Worm (Caenorhabditis elegans) whole organism, L2 larva: ENCODE results near the gene cul-5.

Source experiments
- ama-1 ChIP-seq: fragments of 150-350 bp; optimal IDR thresholded peaks from 2 replicates; lab custom pipeline; 2018; ENCODE audit warnings: inconsistent platforms
- blmp-1 ChIP-seq: sonication (generic microtip); optimal IDR thresholded peaks from 2 replicates; lab custom pipeline; 2017; ENCODE audit warnings: missing genetic modification characterization, mild to moderate bottlenecking, missing compliant biosample characterization, antibody characterized with exemption, moderate library complexity; ENCODE audit not compliant: insufficient read depth
- ceh-82 ChIP-seq: fragments of 150-350 bp; optimal IDR thresholded peaks from 2 replicates; lab custom pipeline; 2014; ENCODE audit warnings: missing biosample characterization, missing genetic modification characterization
- dmd-4 ChIP-seq: sonication (generic microtip); optimal IDR thresholded peaks from 2 replicates; lab custom pipeline; 2017; ENCODE audit warnings: missing biosample characterization, missing genetic modification characterization
- egl-27 ChIP-seq: sonication (generic microtip); optimal IDR thresholded peaks from 3 replicates; lab custom pipeline; 2017; ENCODE audit warnings: missing biosample characterization, missing genetic modification reagents, missing genetic modification characterization
- elt-1 ChIP-seq: fragments of 150-350 bp; optimal IDR thresholded peaks from 2 replicates; lab custom pipeline; 2014; ENCODE audit warnings: missing biosample characterization, missing genetic modification characterization
- fos-1 ChIP-seq: fragments of 150-350 bp; optimal IDR thresholded peaks from 2 replicates; lab custom pipeline; 2014; ENCODE audit warnings: missing biosample characterization, missing genetic modification characterization
- lin-13 ChIP-seq: fragments of 150-350 bp; optimal IDR thresholded peaks from 2 replicates; lab custom pipeline; 2014; ENCODE audit warnings: missing biosample characterization, missing genetic modification reagents, missing genetic modification characterization
- lin-39 ChIP-seq: fragments of 150-350 bp; optimal IDR thresholded peaks from 2 replicates; lab custom pipeline; 2014; ENCODE audit warnings: missing biosample characterization, missing genetic modification reagents, missing genetic modification characterization
- nhr-237 ChIP-seq: fragments of 150-350 bp; optimal IDR thresholded peaks from 2 replicates; lab custom pipeline; 2014; ENCODE audit warnings: missing biosample characterization, missing genetic modification characterization
- sma-9 ChIP-seq, 2 experiments: fragments of 150-350 bp in 1 of 2; sonication (generic microtip) in 1 of 2; optimal IDR thresholded peaks; 2 replicates each; lab custom pipeline; 2014 to 2016; ENCODE audit warnings: missing genetic modification characterization in 2 of 2, mild to moderate bottlenecking in 1 of 2, missing biosample characterization in 1 of 2, missing compliant biosample characterization in 1 of 2, missing genetic modification reagents in 1 of 2, moderate library complexity in 1 of 2
- unc-55 ChIP-seq: fragments of 150-350 bp; sonication (generic microtip); optimal IDR thresholded peaks from 3 replicates; lab custom pipeline; 2014; ENCODE audit warnings: missing biosample characterization, missing genetic modification reagents, missing genetic modification characterization

- TF ChIP-seq ceh-82 (tag; lab: Kevin White, UChicago) (no peak), blmp-1 (tag; lab: Kevin White, UChicago) (no peak), elt-1 (tag; lab: Kevin White, UChicago) (no peak), dmd-4 (tag; lab: Kevin White, UChicago) (no peak), fos-1 (tag; lab: Kevin White, UChicago) (peak; percentile 62), unc-55 (GFP tag; lab: Kevin White, UChicago) (no peak), nhr-237 (tag; lab: Kevin White, UChicago) (no peak), lin-39 (tag; lab: Kevin White, UChicago) (no peak), lin-13 (GFP tag; lab: Kevin White, UChicago) (no peak), egl-27 (tag; lab: Kevin White, UChicago) (no peak), ama-1 (lab: Kevin White, UChicago) (no peak), sma-9 (GFP tag; optimal IDR thresholded peaks at IDR 0.05; lab: Kevin White, UChicago) (no peak), sma-9 (tag; optimal IDR thresholded peaks at IDR 0.05; lab: Kevin White, UChicago) (no peak)
Measured at ce11 chrV:10225610-10226009, 46.3 kb downstream of the cul-5 start, which contains the start of gene daf-36.
